Worm (Caenorhabditis elegans) whole organism, young adult: ENCODE results near the gene zmp-3.

Experiments used
- K11D2.4 ChIP-seq: fragments of 200-800 bp; sonication (Bioruptor generic); IDR thresholded peaks from 2 replicates; pipeline ENCODE4 v1.3.6; 2022; ENCODE audit warnings: missing genetic modification reagents, missing genetic modification characterization, missing compliant biosample characterization
- aptf-2 ChIP-seq: fragments of 200-800 bp; sonication (Bioruptor generic); conservative IDR thresholded peaks from 2 replicates; pipeline ENCODE4 v1.3.6; 2022; ENCODE audit warnings: missing genetic modification reagents, missing genetic modification characterization, missing compliant biosample characterization
- hlh-26 ChIP-seq: fragments of 200-800 bp; sonication (Bioruptor generic); conservative IDR thresholded peaks from 2 replicates; pipeline ENCODE4 v1.3.6; 2022; ENCODE audit warnings: missing genetic modification reagents, missing genetic modification characterization, missing compliant biosample characterization
- lir-1 ChIP-seq: fragments of 200-800 bp; sonication (Bioruptor generic); conservative IDR thresholded peaks from 2 replicates; pipeline ENCODE4 v1.3.6; 2022; ENCODE audit warnings: missing genetic modification reagents, missing genetic modification characterization, missing compliant biosample characterization
- madf-10 ChIP-seq: sonication (generic microtip); optimal IDR thresholded peaks from 2 replicates; lab custom pipeline; 2016; ENCODE audit warnings: mild to moderate bottlenecking, missing genetic modification characterization, missing compliant biosample characterization
- snpc-3.4 ChIP-seq: sonication (generic microtip); optimal IDR thresholded peaks from 2 replicates; lab custom pipeline; 2017; ENCODE audit warnings: missing genetic modification characterization, mild to moderate bottlenecking, missing compliant biosample characterization, antibody characterized with exemption, moderate library complexity, missing genotype, missing genetic modification reagents

zmp-3 gene

DNA sequence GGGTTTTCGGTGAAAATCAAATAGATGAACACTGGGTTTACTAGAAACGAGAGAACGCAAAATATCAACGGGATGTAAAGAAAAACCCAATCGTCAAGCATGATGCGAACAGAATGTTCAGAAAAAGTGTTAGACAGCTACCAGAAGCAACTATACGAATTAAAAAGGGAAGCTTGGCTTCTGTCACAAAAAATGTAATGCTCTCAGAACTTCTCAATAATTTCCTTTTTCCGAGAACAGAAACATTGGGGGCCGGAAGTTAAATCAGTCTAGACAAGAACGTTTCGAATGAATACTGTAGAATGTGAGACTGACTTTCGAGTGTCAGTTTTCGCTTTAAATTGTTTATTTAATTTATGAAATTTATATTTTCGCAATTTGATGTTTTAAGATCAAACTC lies 49.7 kb downstream of the zmp-3 start, which contains the start of gene srj-54 (continued):
- TF ChIP-seq lir-1 (GFP tag; lab: Robert Waterston, UW), result no peak

ce11 chrV:2857842-2858241 lies 51.6 kb downstream of the zmp-3 start, which contains the start of gene srj-55:
Gene srj-55, minus strand, starts transcription at chrV:2857942.
- TF ChIP-seq snpc-3.4 (tag; lab: Kevin White, UChicago), result no peak
- no peak for TF ChIP-seq madf-10 (tag; lab: Kevin White, UChicago)
- no peak for TF ChIP-seq hlh-26
- TF ChIP-seq K11D2.4 (GFP tag; lab: Robert Waterston, UW), result no peak
- no peak for TF ChIP-seq aptf-2 (GFP tag; lab: Robert Waterston, UW)
